Fruit fly (Drosophila melanogaster) whole organism, embryonic: ENCODE measurements around the gene Ilk.
A peak's percentile ranks its signal among the peaks of the same experiment; 100 is the strongest.

Source experiments
- Aef1 ChIP-seq: fragments of 200-800 bp; sonication (Bioruptor generic); IDR thresholded peaks from 3 replicates; pipeline ENCODE4 v1.3.6; 2022; ENCODE audit warnings: missing biosample characterization, missing genetic modification characterization
- B-H2 ChIP-seq: fragments of 200-800 bp; sonication (Bioruptor generic); optimal IDR thresholded peaks from 2 replicates; lab custom pipeline; 2018; ENCODE audit warnings: missing biosample characterization, mild to moderate bottlenecking, missing genetic modification characterization
- Bdp1 ChIP-seq: fragments of 200-800 bp; sonication (Bioruptor generic); optimal IDR thresholded peaks from 3 replicates; lab custom pipeline; 2016; ENCODE audit warnings: missing biosample characterization, missing genetic modification characterization
- CG13287 ChIP-seq: fragments of 200-800 bp; sonication (Bioruptor generic); IDR thresholded peaks from 2 replicates; pipeline ENCODE4 v1.3.6; 2022; ENCODE audit warnings: missing biosample characterization, missing genetic modification characterization; ENCODE audit not compliant: partially characterized antibody
- CG14014 ChIP-seq: fragments of 200-800 bp; sonication (Bioruptor generic); IDR thresholded peaks from 2 replicates; pipeline ENCODE4 v1.3.6; 2022; ENCODE audit warnings: missing biosample characterization, missing genetic modification characterization
- CG14050 ChIP-seq: fragments of 200-800 bp; sonication (Bioruptor generic); IDR thresholded peaks from 3 replicates; pipeline ENCODE4 v1.3.6; 2022; ENCODE audit warnings: missing biosample characterization, missing genetic modification characterization
- CG14860 ChIP-seq: fragments of 200-800 bp; sonication (Bioruptor generic); IDR thresholded peaks from 3 replicates; pipeline ENCODE4 v1.3.6; 2022; ENCODE audit warnings: missing biosample characterization, missing genetic modification characterization; ENCODE audit not compliant: partially characterized antibody
- CG17912 ChIP-seq: fragments of 200-800 bp; sonication (Bioruptor generic); optimal IDR thresholded peaks from 2 replicates; lab custom pipeline; 2018; ENCODE audit warnings: missing biosample characterization, mild to moderate bottlenecking, missing genetic modification characterization
- CG2875 ChIP-seq: fragments of 200-800 bp; sonication (Bioruptor generic); optimal IDR thresholded peaks from 2 replicates; lab custom pipeline; 2017; ENCODE audit warnings: missing biosample characterization, mild to moderate bottlenecking, missing genetic modification characterization, missing genetic modification reagents
- CG3838 ChIP-seq: fragments of 200-800 bp; sonication (Bioruptor generic); optimal IDR thresholded peaks from 3 replicates; lab custom pipeline; 2016; ENCODE audit warnings: missing biosample characterization, missing genetic modification characterization
- CG3995 ChIP-seq: fragments of 200-800 bp; sonication (Bioruptor generic); optimal IDR thresholded peaks from 3 replicates; lab custom pipeline; 2016; ENCODE audit warnings: missing biosample characterization, missing genetic modification characterization
- CG6689 ChIP-seq: fragments of 200-800 bp; sonication (Bioruptor generic); IDR thresholded peaks from 2 replicates; pipeline ENCODE4 v1.3.6; 2022; ENCODE audit warnings: missing biosample characterization, missing genetic modification characterization
- CG9609 ChIP-seq: fragments of 200-800 bp; sonication (Bioruptor generic); optimal IDR thresholded peaks from 3 replicates; lab custom pipeline; 2016; ENCODE audit warnings: missing biosample characterization, missing genetic modification characterization
- D ChIP-seq, 2 experiments: fragments of 200-800 bp in 1 of 2; fragments of >200 bp in 1 of 2; sonication (Bioruptor generic) in 1 of 2; optimal IDR thresholded peaks; 2 replicates in 1 of 2; 3 replicates in 1 of 2; lab custom pipeline; 2017; ENCODE audit warnings: mild to moderate bottlenecking in 1 of 2, missing biosample characterization in 1 of 2, missing genetic modification characterization in 1 of 2, missing genetic modification reagents in 1 of 2
- Dip3 ChIP-seq: fragments of 200-800 bp; sonication (Bioruptor generic); optimal IDR thresholded peaks from 3 replicates; lab custom pipeline; 2016; ENCODE audit warnings: missing biosample characterization, missing genetic modification characterization
- Dp ChIP-seq: fragments of 200-800 bp; sonication (Bioruptor generic); optimal IDR thresholded peaks from 2 replicates; lab custom pipeline; 2018; ENCODE audit warnings: missing biosample characterization, mild to moderate bottlenecking, missing genetic modification characterization, moderate library complexity
- Fer1 ChIP-seq: fragments of 200-800 bp; sonication (Bioruptor generic); optimal IDR thresholded peaks from 2 replicates; lab custom pipeline; 2017; ENCODE audit warnings: missing biosample characterization, mild to moderate bottlenecking, missing genetic modification characterization
- Fer2 ChIP-seq: fragments of 200-800 bp; sonication (Bioruptor generic); optimal IDR thresholded peaks from 2 replicates; lab custom pipeline; 2018; ENCODE audit warnings: missing biosample characterization, mild to moderate bottlenecking, missing genetic modification characterization, moderate library complexity
- HLH3B ChIP-seq: fragments of 200-800 bp; sonication (Bioruptor generic); IDR thresholded peaks from 2 replicates; pipeline ENCODE4 v1.3.6; 2022; ENCODE audit warnings: missing biosample characterization, missing genetic modification characterization
- Hr78 ChIP-seq, 2 experiments: fragments of 200-800 bp in 1 of 2; fragments of >200 bp in 1 of 2; sonication (Bioruptor generic) in 1 of 2; optimal IDR thresholded peaks; 2 replicates each; lab custom pipeline; 2017 to 2019; ENCODE audit warnings: missing biosample characterization in 2 of 2, missing genetic modification characterization in 2 of 2, mild to moderate bottlenecking in 1 of 2, moderate library complexity in 1 of 2
- Lpt ChIP-seq: fragments of >200 bp; optimal IDR thresholded peaks from 2 replicates; lab custom pipeline; 2018; ENCODE audit warnings: missing biosample characterization, missing genetic modification characterization
- MESR4 ChIP-seq: fragments of 200-800 bp; sonication (Bioruptor generic); optimal IDR thresholded peaks from 2 replicates; lab custom pipeline; 2018; ENCODE audit warnings: missing biosample characterization, mild to moderate bottlenecking, missing genetic modification characterization, moderate library complexity
- NFAT ChIP-seq: fragments of 200-800 bp; sonication (Bioruptor generic); IDR thresholded peaks from 2 replicates; pipeline ENCODE4 v1.3.6; 2022; ENCODE audit warnings: missing biosample characterization, missing genetic modification characterization
- Nf-YA ChIP-seq: fragments of 200-800 bp; sonication (Bioruptor generic); IDR thresholded peaks from 2 replicates; pipeline ENCODE4 v1.3.6; 2022; ENCODE audit warnings: missing biosample characterization, missing genetic modification characterization
- Pdp1 ChIP-seq, 2 experiments: fragments of 200-800 bp; sonication (Bioruptor generic); optimal IDR thresholded peaks; 3 replicates each; lab custom pipeline; 2016; ENCODE audit warnings: missing biosample characterization in 2 of 2, missing genetic modification characterization in 2 of 2, mild to moderate bottlenecking in 1 of 2, moderate library complexity in 1 of 2
- Sry-β ChIP-seq: fragments of 200-800 bp; sonication (Bioruptor generic); optimal IDR thresholded peaks from 2 replicates; lab custom pipeline; 2018; ENCODE audit warnings: missing biosample characterization, mild to moderate bottlenecking, missing genetic modification characterization, moderate library complexity
- TFAM ChIP-seq: fragments of 200-800 bp; sonication (Bioruptor generic); optimal IDR thresholded peaks from 2 replicates; lab custom pipeline; 2017; ENCODE audit warnings: missing biosample characterization, missing genetic modification characterization, inconsistent platforms
- amos ChIP-seq: fragments of 200-800 bp; sonication (Bioruptor generic); IDR thresholded peaks from 2 replicates; pipeline ENCODE4 v1.3.6; 2022; ENCODE audit warnings: missing biosample characterization, missing genetic modification characterization; ENCODE audit not compliant: partially characterized antibody
- bsh ChIP-seq, 2 experiments: fragments of 200-800 bp; sonication (Bioruptor generic); optimal IDR thresholded peaks; 2 replicates each; lab custom pipeline; 2017 to 2018; ENCODE audit warnings: mild to moderate bottlenecking in 2 of 2, missing biosample characterization in 2 of 2, missing genetic modification characterization in 2 of 2, moderate library complexity in 1 of 2
- cg ChIP-seq: fragments of 200-800 bp; sonication (Bioruptor generic); optimal IDR thresholded peaks from 3 replicates; lab custom pipeline; 2019; ENCODE audit warnings: missing biosample characterization, mild to moderate bottlenecking, missing genetic modification characterization, moderate library complexity
- dmrt99B ChIP-seq: fragments of 200-800 bp; sonication (Bioruptor generic); optimal IDR thresholded peaks from 2 replicates; lab custom pipeline; 2018; ENCODE audit warnings: missing biosample characterization, mild to moderate bottlenecking, missing genetic modification characterization, moderate library complexity
- ems ChIP-seq: fragments of 200-800 bp; sonication (Bioruptor generic); optimal IDR thresholded peaks from 3 replicates; lab custom pipeline; 2016; ENCODE audit warnings: missing biosample characterization, missing genetic modification characterization
- eve ChIP-seq, 2 experiments: fragments of >200 bp; optimal IDR thresholded peaks; 2 replicates each; lab custom pipeline; 2017; ENCODE audit warnings: missing biosample characterization in 2 of 2, missing genetic modification characterization in 2 of 2
- gcm ChIP-seq: fragments of 200-800 bp; sonication (Bioruptor generic); optimal IDR thresholded peaks from 2 replicates; lab custom pipeline; 2019; ENCODE audit warnings: missing biosample characterization, mild to moderate bottlenecking, missing genetic modification characterization, moderate library complexity
- lbe ChIP-seq: fragments of 200-800 bp; sonication (Bioruptor generic); optimal IDR thresholded peaks from 2 replicates; lab custom pipeline; 2016; ENCODE audit warnings: missing biosample characterization, mild to moderate bottlenecking, missing genetic modification characterization
- mld ChIP-seq: fragments of 200-800 bp; sonication (Bioruptor generic); IDR thresholded peaks from 3 replicates; pipeline ENCODE4 v1.3.6; 2022; ENCODE audit warnings: missing biosample characterization, missing genetic modification characterization; ENCODE audit not compliant: partially characterized antibody
- nmo ChIP-seq: fragments of 200-800 bp; sonication (Bioruptor generic); optimal IDR thresholded peaks from 2 replicates; lab custom pipeline; 2018; ENCODE audit warnings: missing biosample characterization, mild to moderate bottlenecking, missing genetic modification characterization, moderate library complexity
- peb ChIP-seq: fragments of 200-800 bp; sonication (Bioruptor generic); IDR thresholded peaks from 2 replicates; pipeline ENCODE4 v1.3.6; 2022; ENCODE audit warnings: missing biosample characterization, missing genetic modification characterization
- pho ChIP-seq: fragments of 200-800 bp; sonication (Bioruptor generic); optimal IDR thresholded peaks from 2 replicates; lab custom pipeline; 2016; ENCODE audit warnings: missing biosample characterization, missing genetic modification characterization
- psq ChIP-seq: fragments of 200-800 bp; sonication (Bioruptor generic); optimal IDR thresholded peaks from 2 replicates; lab custom pipeline; 2017; ENCODE audit warnings: missing biosample characterization, missing genetic modification characterization
- shn ChIP-seq: fragments of 200-800 bp; sonication (Bioruptor generic); optimal IDR thresholded peaks from 3 replicates; lab custom pipeline; 2016; ENCODE audit warnings: missing biosample characterization, missing genetic modification characterization
- ssp ChIP-seq: fragments of 200-800 bp; sonication (Bioruptor generic); IDR thresholded peaks from 2 replicates; pipeline ENCODE4 v1.3.6; 2022; ENCODE audit warnings: missing biosample characterization, missing genetic modification characterization
- zen2 ChIP-seq: fragments of 200-800 bp; sonication (Bioruptor generic); IDR thresholded peaks from 3 replicates; pipeline ENCODE4 v1.3.6; 2022; ENCODE audit warnings: missing biosample characterization, missing genetic modification characterization; ENCODE audit not compliant: partially characterized antibody
- zf30C ChIP-seq: fragments of 200-800 bp; sonication (Bioruptor generic); optimal IDR thresholded peaks from 3 replicates; lab custom pipeline; 2018; ENCODE audit warnings: missing biosample characterization, mild to moderate bottlenecking, missing genetic modification characterization

Ilk gene

dm6 chr3L:21256062-21257023 is 39.6 kb downstream of the Ilk start (continued):
- TF ChIP-seq CG14860 (GFP tag; lab: Robert Waterston, UW): no peak
- no peak for TF ChIP-seq Aef1 (GFP tag; lab: Robert Waterston, UW)
- TF ChIP-seq mld: no peak
- no peak for TF ChIP-seq NFAT (GFP tag; lab: Robert Waterston, UW)
- no peak for TF ChIP-seq CG14014 (GFP tag; lab: Robert Waterston, UW)
- no peak for TF ChIP-seq ssp (GFP tag; lab: Robert Waterston, UW)
- no peak for TF ChIP-seq CG9609 (GFP tag; lab: Kevin White, UChicago)
- no peak for TF ChIP-seq peb
- TF ChIP-seq CG13287: no peak
- no peak for TF ChIP-seq Dip3 (GFP tag; lab: Kevin White, UChicago)
- TF ChIP-seq zen2 (GFP tag; lab: Robert Waterston, UW): no peak
- TF ChIP-seq ems: no peak
- no peak for TF ChIP-seq D (optimal IDR thresholded peaks at IDR 0.05; lab: Kevin White, UChicago)
- no peak for TF ChIP-seq D (GFP tag; optimal IDR thresholded peaks at IDR 0.05; lab: Kevin White, UChicago)
- no peak for TF ChIP-seq gcm (GFP tag; lab: Kevin White, UChicago)
- TF ChIP-seq Nf-YA (GFP tag; lab: Robert Waterston, UW): no peak

- no peak for TF ChIP-seq Bdp1 (GFP tag; lab: Kevin White, UChicago)
- peak in 1 of 2 experiments; percentile 69 for TF ChIP-seq Pdp1 (GFP tag; optimal IDR thresholded peaks at IDR 0.05; lab: Kevin White, UChicago)
- TF ChIP-seq eve (GFP tag; optimal IDR thresholded peaks at IDR 0.05; lab: Kevin White, UChicago): peak in 1 of 2 experiments; percentile 7
These were observed 41.0 kb downstream of the Ilk start, which contains the start of gene CG43218 for dm6 chr3L:21257731-21258130. Gene CG43218, plus strand, starts transcription at chr3L:21258020.

- TF ChIP-seq pho (GFP tag; lab: Kevin White, UChicago): no peak
- TF ChIP-seq Lpt (GFP tag; lab: Kevin White, UChicago): no peak
- TF ChIP-seq CG17912 (GFP tag; lab: Kevin White, UChicago): no peak
- TF ChIP-seq lbe (GFP tag; lab: Kevin White, UChicago): no peak
- TF ChIP-seq CG3838 (GFP tag; lab: Kevin White, UChicago): no peak
- TF ChIP-seq zf30C (GFP tag; lab: Kevin White, UChicago): no peak
- no peak for TF ChIP-seq psq (GFP tag; lab: Kevin White, UChicago)
- no peak for TF ChIP-seq B-H2
- no peak for TF ChIP-seq CG3995 (GFP tag; lab: Kevin White, UChicago)
- no peak for TF ChIP-seq TFAM (GFP tag; lab: Kevin White, UChicago)
- TF ChIP-seq Fer1 (GFP tag; lab: Kevin White, UChicago): no peak
- TF ChIP-seq dmrt99B: peak; percentile 51
- no peak for TF ChIP-seq D (optimal IDR thresholded peaks at IDR 0.05; lab: Kevin White, UChicago)
- no peak for TF ChIP-seq D (GFP tag; optimal IDR thresholded peaks at IDR 0.05; lab: Kevin White, UChicago)
- TF ChIP-seq Bdp1 (GFP tag; lab: Kevin White, UChicago): no peak
- peak; percentile 36; the same call in 1 of the 2 replicates for TF ChIP-seq CG6689 (GFP tag; lab: Robert Waterston, UW)
- TF ChIP-seq CG2875 (GFP tag; lab: Kevin White, UChicago): peak; percentile 19
- TF ChIP-seq Dp: no peak
- TF ChIP-seq Dip3 (GFP tag; lab: Kevin White, UChicago): no peak
- peak in 1 of 2 experiments; percentile 29 for TF ChIP-seq bsh (GFP tag; optimal IDR thresholded peaks at IDR 0.05; lab: Kevin White, UChicago)
- no peak for TF ChIP-seq MESR4 (GFP tag; lab: Kevin White, UChicago)
- TF ChIP-seq Sry-β: no peak
- peak in 1 of 2 experiments; percentile 71 for TF ChIP-seq Hr78 (GFP tag; optimal IDR thresholded peaks at IDR 0.05; lab: Kevin White, UChicago)
- TF ChIP-seq HLH3B (GFP tag; lab: Robert Waterston, UW): peak; percentile 34; the same call in 1 of the 2 replicates
- TF ChIP-seq cg (GFP tag; lab: Kevin White, UChicago): peak; percentile 26
- no peak for TF ChIP-seq CG14050 (GFP tag; lab: Robert Waterston, UW)
- TF ChIP-seq amos: no peak
- TF ChIP-seq shn (GFP tag; lab: Kevin White, UChicago): no peak
- TF ChIP-seq Fer2: no peak
- TF ChIP-seq nmo (GFP tag; lab: Kevin White, UChicago): peak; percentile 11
These were observed 42.6 kb downstream of the Ilk start for dm6 chr3L:21259257-21259656.
